Worm (Caenorhabditis elegans) whole organism, midembryonic: Measurements from ENCODE around the gene rab-6.2.

ENCODE experiments used
- T22C8.4 ChIP-seq: fragments of 200-800 bp; sonication (Bioruptor generic); IDR thresholded peaks from 2 replicates; pipeline ENCODE4 v1.3.6; 2022; ENCODE audit warnings: missing genetic modification characterization, missing compliant biosample characterization
- flt-1 ChIP-seq: fragments of 200-800 bp; sonication (Bioruptor generic); IDR thresholded peaks from 2 replicates; pipeline ENCODE4 v1.3.6; 2022; ENCODE audit warnings: missing genetic modification characterization, missing compliant biosample characterization
- klf-2 ChIP-seq: fragments of 200-800 bp; sonication (Bioruptor generic); conservative IDR thresholded peaks from 2 replicates; pipeline ENCODE4 v1.3.6; 2022; ENCODE audit warnings: missing genetic modification reagents, missing genetic modification characterization, missing compliant biosample characterization
- tab-1 ChIP-seq: fragments of 200-800 bp; sonication (Bioruptor generic); IDR thresholded peaks from 2 replicates; pipeline ENCODE4 v1.3.6; 2022; ENCODE audit warnings: missing genetic modification characterization, missing compliant biosample characterization
- ztf-23 ChIP-seq: fragments of 200-800 bp; sonication (Bioruptor generic); IDR thresholded peaks from 2 replicates; pipeline ENCODE4 v1.3.6; 2022; ENCODE audit warnings: missing genetic modification reagents, missing genetic modification characterization, missing compliant biosample characterization
- ztf-29 ChIP-seq: fragments of 200-800 bp; sonication (Bioruptor generic); IDR thresholded peaks from 2 replicates; pipeline ENCODE4 v1.3.6; 2022; ENCODE audit warnings: missing genetic modification reagents, missing genetic modification characterization, missing compliant biosample characterization

ce11 chrX:17230108-17230507 is 7.8 kb downstream of the rab-6.2 start, which contains the start of gene T25G12.6:
- TF ChIP-seq ztf-23 = no peak
- no peak for TF ChIP-seq tab-1
- TF ChIP-seq ztf-29 (GFP tag; lab: Robert Waterston, UW) = no peak
- TF ChIP-seq flt-1 (GFP tag; lab: Robert Waterston, UW) = no peak
- no peak for TF ChIP-seq klf-2
- TF ChIP-seq T22C8.4 (GFP tag; lab: Robert Waterston, UW) = no peak
